Fruit fly (Drosophila melanogaster): ENCODE data around the gene CG31036.

CG31036 gene

DNA sequence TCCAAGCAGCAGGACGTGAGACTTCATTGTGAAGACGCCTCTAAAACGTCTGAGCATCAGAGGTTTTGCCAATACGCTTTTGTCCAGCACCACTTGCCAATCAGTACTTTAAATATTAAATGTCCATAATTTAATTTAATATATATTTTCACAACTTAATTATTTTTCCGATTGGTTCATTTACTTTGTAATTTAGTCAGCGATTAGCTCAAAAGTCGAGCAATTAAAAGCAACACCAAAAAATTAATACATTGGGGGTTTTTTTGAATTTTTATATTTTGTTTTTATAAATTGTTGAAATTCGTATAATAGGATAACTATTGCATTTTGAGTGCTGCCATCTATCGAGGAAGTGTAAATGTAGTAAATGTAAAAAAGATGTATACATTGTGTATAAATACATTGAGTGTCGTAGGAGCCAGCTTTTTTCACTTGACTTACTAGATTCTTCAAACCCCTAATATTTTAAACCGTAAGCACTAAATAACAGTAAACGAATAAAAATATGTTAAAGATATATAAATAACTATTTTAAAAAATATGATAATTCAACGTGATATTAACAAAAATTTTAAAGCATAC lies 4.0 kb upstream of the CG31036 start, which contains the start of gene CG15517 (continued):
- TF ChIP-seq cg (GFP tag; optimal IDR thresholded peaks at IDR 0.05) (peak; percentile 2), CG17829 (tag; optimal IDR thresholded peaks at IDR 0.05) (peak; percentile 30), ase (GFP tag; IDR thresholded peaks at IDR 0.05) (no peak; the same call in 2 of the 3 replicates)

- peak; percentile 29 for TF ChIP-seq CG12769 (tag; optimal IDR thresholded peaks at IDR 0.05)
- TF ChIP-seq Med (GFP tag): peak; percentile 41
- peak; percentile 64 for TF ChIP-seq CG13894 (tag; optimal IDR thresholded peaks at IDR 0.05)
- TF ChIP-seq sug (tag; optimal IDR thresholded peaks at IDR 0.05): no peak
- peak; percentile 25 for TF ChIP-seq sd (tag; optimal IDR thresholded peaks at IDR 0.05)
- TF ChIP-seq abd-A (tag; optimal IDR thresholded peaks at IDR 0.05): peak; percentile 3
These were observed 2.7 kb upstream of the CG31036 start, which contains the start of gene CG15515 for dm6 chr3R:29905164-29905563. CG15515 (plus strand) TSS chr3R:29905464.

- no peak for TF ChIP-seq Gug (GFP tag; IDR thresholded peaks at IDR 0.05)
- peak; percentile 80 for TF ChIP-seq CG11504 (tag; optimal IDR thresholded peaks at IDR 0.05)
These were observed 6.3 kb downstream of the CG31036 start, which contains the start of gene Capa for dm6 chr3R:29914246-29914645. Capa (minus strand) TSS chr3R:29914346.

DNA sequence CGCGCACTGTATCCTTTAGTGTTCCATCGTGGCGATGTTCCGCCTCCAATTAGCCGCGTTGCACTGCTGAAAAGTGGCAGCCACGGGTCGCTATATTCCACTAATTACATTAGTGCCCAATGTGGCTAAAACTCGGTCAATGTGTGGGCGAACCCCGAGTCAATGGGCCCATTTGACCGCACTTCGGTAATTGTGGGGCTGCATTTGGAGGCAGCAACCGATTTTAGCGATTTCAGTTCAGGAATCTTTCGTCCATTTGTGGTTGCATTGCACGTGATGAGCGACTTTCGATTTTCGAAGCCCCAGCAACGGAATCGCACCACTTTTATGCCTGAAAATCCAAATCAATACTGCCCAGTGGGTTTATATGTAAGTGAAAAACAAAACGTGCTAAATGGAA lies 12.3 kb downstream of the CG31036 start, which contains the start of gene trp:
TSS of gene trp (minus strand) at position 101 of the 400 bp plus-strand sequence.
- TF ChIP-seq CoRest (tag; optimal IDR thresholded peaks at IDR 0.05) (no peak), Optix (GFP tag; IDR thresholded peaks at IDR 0.05) (no peak), Lpt (GFP tag; optimal IDR thresholded peaks at IDR 0.05) (no peak), CG2120 (GFP tag; optimal IDR thresholded peaks at IDR 0.05) (no peak), D (optimal IDR thresholded peaks at IDR 0.05) (no peak), D (GFP tag; optimal IDR thresholded peaks at IDR 0.05) (no peak), gcm2 (GFP tag; optimal IDR thresholded peaks at IDR 0.05) (no peak), CG17568 (GFP tag; optimal IDR thresholded peaks at IDR 0.05) (no peak), Oli (tag; optimal IDR thresholded peaks at IDR 0.05) (no peak)

DNA sequence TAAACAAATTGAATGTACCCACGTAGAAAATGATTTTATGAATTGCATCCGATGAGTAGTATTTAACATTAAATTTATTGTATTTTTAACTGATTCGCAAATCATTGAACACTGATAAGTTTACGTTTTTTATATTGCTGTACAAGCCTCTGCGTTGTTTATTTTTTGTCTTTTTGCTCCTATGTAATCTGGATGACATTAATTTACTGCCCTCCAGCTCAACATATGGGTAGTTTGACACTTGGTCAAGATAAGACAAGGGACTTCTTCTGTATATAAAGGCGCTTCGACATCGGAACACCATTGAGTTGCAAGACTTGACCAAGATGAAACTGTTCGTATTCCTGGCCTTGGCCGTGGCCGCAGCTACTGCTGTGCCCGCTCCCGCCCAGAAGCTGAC lies 14.0 kb downstream of the CG31036 start, which contains the start of gene Jon99Ciii:
TSS of gene Jon99Ciii (plus strand) at position 301 of the 400 bp plus-strand sequence.
- peak; percentile 45 for TF ChIP-seq exex (tag; optimal IDR thresholded peaks at IDR 0.05)

DNA sequence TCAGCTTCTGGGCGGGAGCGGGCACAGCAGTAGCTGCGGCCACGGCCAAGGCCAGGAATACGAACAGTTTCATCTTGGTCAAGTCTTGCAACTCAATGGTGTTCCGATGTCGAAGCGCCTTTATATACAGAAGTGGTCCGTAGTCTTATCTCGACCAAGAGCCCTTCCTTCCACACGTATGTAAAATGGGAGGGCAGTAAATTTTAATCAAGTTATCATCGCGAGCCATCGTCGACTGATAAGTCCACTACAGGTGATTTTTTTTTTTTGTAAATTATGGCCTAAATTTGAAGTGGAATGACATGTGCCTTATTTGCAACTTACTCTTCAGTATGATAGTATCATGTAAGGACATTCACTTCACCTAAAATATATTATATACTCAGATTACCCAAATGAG lies 16.6 kb downstream of the CG31036 start, which contains the start of gene Jon99Cii:
TSS of gene Jon99Cii (minus strand) at position 101 of the 400 bp plus-strand sequence.
- peak; percentile 41; the same call in 1 of the 3 replicates for TF ChIP-seq C15 (GFP tag; IDR thresholded peaks at IDR 0.05)
- 0 out of 3 replicates have a peak, but pooled peaks have one; percentile 20 for TF ChIP-seq CG14860 (GFP tag; IDR thresholded peaks at IDR 0.05; ENCODE audit: partially characterized antibody)
- TF ChIP-seq exex (tag; optimal IDR thresholded peaks at IDR 0.05): peak; percentile 28

DNA sequence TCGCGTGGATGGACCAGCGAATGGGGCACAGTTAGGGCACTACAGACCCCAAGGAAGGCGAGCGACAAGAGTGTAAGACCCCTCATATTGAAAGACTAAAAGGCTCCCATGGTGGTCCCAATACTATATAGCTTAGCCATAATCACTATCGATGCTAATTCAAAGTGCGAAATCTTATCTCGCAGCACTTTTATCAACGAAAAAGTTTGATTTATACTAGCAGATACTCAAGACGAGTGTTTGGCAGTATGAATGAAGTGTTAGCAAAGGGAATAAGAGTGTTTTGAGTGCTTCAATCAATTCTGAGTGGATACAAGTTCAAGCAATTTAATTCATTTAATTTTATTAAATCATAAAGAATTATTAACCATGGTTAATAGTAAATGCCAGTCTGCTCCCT lies 18.2 kb downstream of the CG31036 start, which contains the start of gene Jon99Ci:
TSS of gene Jon99Ci (minus strand) at position 101 of the 400 bp plus-strand sequence.
- TF ChIP-seq corto (GFP tag; optimal IDR thresholded peaks at IDR 0.05) (no peak), exex (tag; optimal IDR thresholded peaks at IDR 0.05) (peak; percentile 45), sug (tag; optimal IDR thresholded peaks at IDR 0.05) (peak; percentile 66)

- no peak for TF ChIP-seq CG17912 (GFP tag; optimal IDR thresholded peaks at IDR 0.05)
- TF ChIP-seq cg (GFP tag; optimal IDR thresholded peaks at IDR 0.05): no peak
- TF ChIP-seq tup (GFP tag; optimal IDR thresholded peaks at IDR 0.05): no peak
- no peak for TF ChIP-seq odd (GFP tag; optimal IDR thresholded peaks at IDR 0.05)
- TF ChIP-seq Dp (GFP tag; optimal IDR thresholded peaks at IDR 0.05): no peak
- TF ChIP-seq NC2α (GFP tag; optimal IDR thresholded peaks at IDR 0.05): no peak
- TF ChIP-seq CG12155 (GFP tag; optimal IDR thresholded peaks at IDR 0.05): no peak
- no peak for TF ChIP-seq CG8765 (GFP tag; IDR thresholded peaks at IDR 0.05)
- TF ChIP-seq CG1233 (GFP tag; optimal IDR thresholded peaks at IDR 0.05): no peak
- no peak for TF ChIP-seq Hsf (GFP tag; optimal IDR thresholded peaks at IDR 0.05)
- no peak for TF ChIP-seq en (GFP tag; optimal IDR thresholded peaks at IDR 0.05)
- no peak for TF ChIP-seq ftz-f1 (GFP tag; optimal IDR thresholded peaks at IDR 0.05)
These were observed 19.0 kb downstream of the CG31036 start, which contains the start of gene CG15522 for dm6 chr3R:29926955-29927354. CG15522 (plus strand) TSS chr3R:29927255.
